Fruit fly (Drosophila melanogaster) whole organism, prepupa: Measurements from ENCODE around the gene Golgin104.

Experiments
- CG6854 ChIP-seq: fragments of 200-800 bp; sonication (Bioruptor generic); optimal IDR thresholded peaks from 2 replicates; lab custom pipeline; 2017; ENCODE audit warnings: missing biosample characterization, mild to moderate bottlenecking, missing genetic modification characterization
- Hr38 ChIP-seq: sonication (Bioruptor generic); optimal IDR thresholded peaks from 2 replicates; lab custom pipeline; 2016; ENCODE audit warnings: missing biosample characterization, missing genetic modification characterization
- Sox102F ChIP-seq: fragments of 200-800 bp; sonication (Bioruptor generic); optimal IDR thresholded peaks from 2 replicates; lab custom pipeline; 2016; ENCODE audit warnings: missing biosample characterization, mild to moderate bottlenecking, missing genetic modification characterization
- eg ChIP-seq: fragments of 200-800 bp; sonication (Bioruptor generic); IDR thresholded peaks from 3 replicates; pipeline ENCODE4 v1.3.6; 2022; ENCODE audit warnings: missing biosample characterization, missing genetic modification characterization
- fd85E ChIP-seq: fragments of 200-800 bp; sonication (Bioruptor generic); optimal IDR thresholded peaks from 3 replicates; lab custom pipeline; 2016; ENCODE audit warnings: missing biosample characterization, missing genetic modification characterization
- fkh ChIP-seq: fragments of 200-800 bp; sonication (Bioruptor generic); optimal IDR thresholded peaks from 3 replicates; lab custom pipeline; 2017; ENCODE audit warnings: missing biosample characterization, mild to moderate bottlenecking, missing genetic modification characterization, moderate library complexity

DNA sequence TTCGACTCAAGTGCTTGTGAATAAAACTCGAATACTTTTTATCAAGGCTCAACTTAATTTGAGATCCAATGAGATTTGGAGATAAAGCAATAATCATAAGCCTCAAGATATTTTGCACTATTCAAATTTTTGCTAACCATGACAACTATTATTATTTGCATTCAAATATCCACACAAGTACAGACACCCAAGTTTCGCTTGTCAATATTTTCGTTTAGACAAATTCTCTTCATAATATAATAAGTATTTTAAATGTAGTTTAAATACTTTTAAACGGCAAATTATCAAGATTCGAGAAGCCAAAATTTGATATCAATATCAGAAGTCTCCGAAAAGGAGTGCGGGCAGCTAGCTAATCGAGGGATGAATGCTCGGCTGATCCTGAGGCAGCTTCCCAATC is 22.3 kb downstream of the Golgin104 start, which contains the start of gene CG33061:
- no peak for TF ChIP-seq Hr38 (GFP tag; lab: Kevin White, UChicago)
- TF ChIP-seq fd85E (GFP tag; lab: Kevin White, UChicago), result no peak
- TF ChIP-seq fkh (GFP tag; lab: Kevin White, UChicago), result no peak
- TF ChIP-seq eg (GFP tag; lab: Robert Waterston, UW), result no peak
- TF ChIP-seq Sox102F (GFP tag; lab: Kevin White, UChicago), result no peak
- TF ChIP-seq CG6854 (GFP tag; lab: Kevin White, UChicago), result no peak
